Fruit fly (Drosophila melanogaster): ENCODE data around the gene CG43732.

Gene CG43732

dm6 chr3R:18917976-18918871 lies 31.8 kb upstream of the CG43732 start (continued):
- TF ChIP-seq CG2199 (GFP tag; IDR thresholded peaks at IDR 0.05), result peak; percentile 93
- TF ChIP-seq Poxn (GFP tag; IDR thresholded peaks at IDR 0.05), result no peak
- peak; percentile 20 for TF ChIP-seq CG2712 (tag; optimal IDR thresholded peaks at IDR 0.05)
- 0 out of 2 replicates have a peak, but pooled peaks have one; percentile 45 for TF ChIP-seq seq (GFP tag; IDR thresholded peaks at IDR 0.05)
- peak; percentile 26 for TF ChIP-seq Nf-YC (tag; optimal IDR thresholded peaks at IDR 0.05)
- TF ChIP-seq knrl (GFP tag; IDR thresholded peaks at IDR 0.05; ENCODE audit: partially characterized antibody), result peak; percentile 16; the same call in 1 of the 3 replicates
- TF ChIP-seq Drgx (GFP tag; IDR thresholded peaks at IDR 0.05), result peak; percentile 16; the same call in 1 of the 2 replicates
- TF ChIP-seq CG13624 (GFP tag; optimal IDR thresholded peaks at IDR 0.05), result peak; percentile 43
- no peak for TF ChIP-seq Elba2 (GFP tag; optimal IDR thresholded peaks at IDR 0.05)
- no peak for TF ChIP-seq jing (GFP tag; optimal IDR thresholded peaks at IDR 0.05)
- TF ChIP-seq scrt (GFP tag; optimal IDR thresholded peaks at IDR 0.05), result peak; percentile 91
- TF ChIP-seq wdn (GFP tag; IDR thresholded peaks at IDR 0.05), result peak; percentile 37; the same call in 1 of the 2 replicates
- peak; percentile 77 for TF ChIP-seq cg (GFP tag; optimal IDR thresholded peaks at IDR 0.05)
- peak; percentile 58 for TF ChIP-seq CG11504 (tag; optimal IDR thresholded peaks at IDR 0.05)
- peak; percentile 47 to 61 for TF ChIP-seq Trl (optimal IDR thresholded peaks at IDR 0.05)
- peak; percentile 7 for TF ChIP-seq Trl (GFP tag; optimal IDR thresholded peaks at IDR 0.05)
- peak; percentile 35 for TF ChIP-seq CG17359 (tag; optimal IDR thresholded peaks at IDR 0.05)
- TF ChIP-seq CG34376 (GFP tag; optimal IDR thresholded peaks at IDR 0.05), result peak; percentile 88
- TF ChIP-seq CG32767 (GFP tag; IDR thresholded peaks at IDR 0.05), result peak; percentile 87; the same call in 1 of the 2 replicates
- peak; percentile 35; the same call in 2 of the 3 replicates for TF ChIP-seq so (GFP tag; IDR thresholded peaks at IDR 0.05)
- no peak for TF ChIP-seq Usf (GFP tag; optimal IDR thresholded peaks at IDR 0.05)
- TF ChIP-seq CG33213 (GFP tag; optimal IDR thresholded peaks at IDR 0.05), result peak; percentile 35
- TF ChIP-seq pan (optimal IDR thresholded peaks at IDR 0.05), result no peak
- no peak for TF ChIP-seq pan (GFP tag; optimal IDR thresholded peaks at IDR 0.05 in 1 of 2, IDR thresholded peaks at IDR 0.05 in 1 of 2)
- peak; percentile 43; the same call in 1 of the 2 replicates for TF ChIP-seq sob (GFP tag; IDR thresholded peaks at IDR 0.05)
- peak; percentile 7 for TF ChIP-seq Hand (GFP tag; optimal IDR thresholded peaks at IDR 0.05)
- TF ChIP-seq lbe (GFP tag; optimal IDR thresholded peaks at IDR 0.05), result peak; percentile 32
- peak; percentile 51; the same call in 1 of the 2 replicates for TF ChIP-seq vvl (GFP tag; IDR thresholded peaks at IDR 0.05)
- 0 out of 2 replicates have a peak, but pooled peaks have one; percentile 24 for TF ChIP-seq E2f2 (GFP tag; IDR thresholded peaks at IDR 0.05)
- no peak for TF ChIP-seq crc (GFP tag; optimal IDR thresholded peaks at IDR 0.05)
- peak; percentile 26 for TF ChIP-seq BtbVII (GFP tag; optimal IDR thresholded peaks at IDR 0.05)
- TF ChIP-seq Ets65A (GFP tag), result peak; percentile 6
- TF ChIP-seq pum (GFP tag; optimal IDR thresholded peaks at IDR 0.05), result peak; percentile 15
- TF ChIP-seq ftz-f1 (GFP tag; optimal IDR thresholded peaks at IDR 0.05), result peak; percentile 24
- peak; percentile 41; the same call in 1 of the 3 replicates for TF ChIP-seq zen2 (GFP tag; IDR thresholded peaks at IDR 0.05; ENCODE audit: partially characterized antibody)
- 0 out of 3 replicates have a peak, but pooled peaks have one; percentile 28 for TF ChIP-seq ase (GFP tag; IDR thresholded peaks at IDR 0.05)
- no peak for TF ChIP-seq cato (GFP tag; optimal IDR thresholded peaks at IDR 0.05; ENCODE audit: borderline replicate concordance)
- 0 out of 3 replicates have a peak, but pooled peaks have one; percentile 25 for TF ChIP-seq sr (GFP tag; IDR thresholded peaks at IDR 0.05)
- peak; percentile 94 for TF ChIP-seq CG8290 (GFP tag; optimal IDR thresholded peaks at IDR 0.05)
- TF ChIP-seq CG8290 (tag; optimal IDR thresholded peaks at IDR 0.05), result peak in 1 of 2 experiments; percentile 77
- no peak for TF ChIP-seq ash1 (GFP tag; optimal IDR thresholded peaks at IDR 0.05)
- peak; percentile 1 for TF ChIP-seq dmrt99B (tag; optimal IDR thresholded peaks at IDR 0.05)
- peak; percentile 80 for TF ChIP-seq lilli (GFP tag; optimal IDR thresholded peaks at IDR 0.05)
- no peak for TF ChIP-seq crp (GFP tag; optimal IDR thresholded peaks at IDR 0.05)
- no peak for TF ChIP-seq CG15696 (tag; optimal IDR thresholded peaks at IDR 0.05)
- peak; percentile 18 for TF ChIP-seq CG2120 (GFP tag; optimal IDR thresholded peaks at IDR 0.05)
- peak; percentile 92 for TF ChIP-seq CTCF (GFP tag; optimal IDR thresholded peaks at IDR 0.05)
- peak; percentile 55 for TF ChIP-seq Hmr (GFP tag; optimal IDR thresholded peaks at IDR 0.05)
- TF ChIP-seq sug (tag; optimal IDR thresholded peaks at IDR 0.05), result peak; percentile 9
